Fruit fly (Drosophila melanogaster) whole organism, wandering third instar larva: ENCODE data around the gene pst.
A peak's percentile ranks its signal among the peaks of the same experiment; 100 is the strongest.

Source experiments
- Abd-B ChIP-seq: fragments of >200 bp; optimal IDR thresholded peaks from 2 replicates; lab custom pipeline; 2017; ENCODE audit warnings: missing biosample characterization, missing genetic modification characterization
- CG32264 ChIP-seq: fragments of 200-800 bp; sonication (Bioruptor generic); optimal IDR thresholded peaks from 2 replicates; lab custom pipeline; 2016; ENCODE audit warnings: missing biosample characterization, missing genetic modification characterization
- CrebA ChIP-seq: fragments of 200-800 bp; sonication (Bioruptor generic); optimal IDR thresholded peaks from 2 replicates; lab custom pipeline; 2016; ENCODE audit warnings: missing biosample characterization, mild to moderate bottlenecking, missing genetic modification characterization, borderline replicate concordance
- Dfd ChIP-seq: fragments of >200 bp; optimal IDR thresholded peaks from 2 replicates; lab custom pipeline; 2017; ENCODE audit warnings: missing biosample characterization, missing genetic modification characterization
- Dif ChIP-seq: fragments of 200-275, 200-300 bp; sonication (Bioruptor generic); optimal IDR thresholded peaks from 2 replicates; lab custom pipeline; 2018; ENCODE audit warnings: missing biosample characterization, missing genetic modification characterization; ENCODE audit not compliant: partially characterized antibody
- GATAd ChIP-seq: sonication (Bioruptor generic); optimal IDR thresholded peaks from 2 replicates; lab custom pipeline; 2016; ENCODE audit warnings: missing biosample characterization, missing genetic modification characterization
- HLH106 ChIP-seq: fragments of 200-800 bp; optimal IDR thresholded peaks from 3 replicates; lab custom pipeline; 2019; ENCODE audit warnings: missing biosample characterization, mild to moderate bottlenecking, missing genetic modification characterization, moderate library complexity
- Hnf4 ChIP-seq: fragments of 200-800 bp; sonication (Bioruptor generic); optimal IDR thresholded peaks from 2 replicates; lab custom pipeline; 2016; ENCODE audit warnings: missing biosample characterization, mild to moderate bottlenecking, missing genetic modification characterization
- Hr78 ChIP-seq: fragments of >200 bp; optimal IDR thresholded peaks from 2 replicates; lab custom pipeline; 2017; ENCODE audit warnings: missing biosample characterization, missing genetic modification characterization
- Hr83 ChIP-seq: fragments of 200-300 bp; sonication (Bioruptor generic); optimal IDR thresholded peaks from 2 replicates; lab custom pipeline; 2016; ENCODE audit warnings: missing biosample characterization, mild to moderate bottlenecking, missing genetic modification characterization, moderate library complexity; ENCODE audit not compliant: poor library complexity, severe bottlenecking
- Jra ChIP-seq: sonication (Bioruptor generic); optimal IDR thresholded peaks from 2 replicates; lab custom pipeline; 2016; ENCODE audit warnings: missing biosample characterization, missing genetic modification characterization
- Mio ChIP-seq: sonication (Bioruptor generic); optimal IDR thresholded peaks from 2 replicates; lab custom pipeline; 2016; ENCODE audit warnings: missing biosample characterization, missing genetic modification characterization
- Myc ChIP-seq: fragments of >200 bp; optimal IDR thresholded peaks from 2 replicates; lab custom pipeline; 2017
- N ChIP-seq: fragments of >200 bp; optimal IDR thresholded peaks from 2 replicates; lab custom pipeline; 2018; ENCODE audit warnings: missing biosample characterization, missing external identifiers, missing genetic modification characterization
- OdsH ChIP-seq: fragments of 200-800 bp; sonication (Bioruptor generic); optimal IDR thresholded peaks from 2 replicates; lab custom pipeline; 2016; ENCODE audit warnings: missing biosample characterization, mild to moderate bottlenecking, missing genetic modification characterization
- Rel ChIP-seq, 2 experiments: fragments of 200-800 bp; sonication (Bioruptor generic) in 1 of 2; optimal IDR thresholded peaks; 2 replicates in 1 of 2; 3 replicates in 1 of 2; lab custom pipeline; 2016 to 2019; ENCODE audit warnings: mild to moderate bottlenecking in 2 of 2, missing biosample characterization in 2 of 2, missing genetic modification characterization in 2 of 2, moderate library complexity in 1 of 2
- Sp1 ChIP-seq: fragments of 200-800 bp; sonication (Bioruptor generic); optimal IDR thresholded peaks from 3 replicates; lab custom pipeline; 2019; ENCODE audit warnings: missing biosample characterization, mild to moderate bottlenecking, missing genetic modification characterization, moderate library complexity
- br ChIP-seq: fragments of 200-800 bp; sonication (Bioruptor generic); optimal IDR thresholded peaks from 2 replicates; lab custom pipeline; 2016; ENCODE audit warnings: missing biosample characterization, missing genetic modification characterization
- brk ChIP-seq: fragments of 200-800 bp; sonication (Bioruptor generic); optimal IDR thresholded peaks from 2 replicates; lab custom pipeline; 2016; ENCODE audit warnings: missing biosample characterization, mild to moderate bottlenecking, missing genetic modification characterization
- dl ChIP-seq, 2 experiments: fragments of 175-275, 200-275 bp in 1 of 2; fragments of 200-275 bp in 1 of 2; sonication (Bioruptor generic); optimal IDR thresholded peaks; lab custom pipeline; 2018; ENCODE audit warnings: mild to moderate bottlenecking in 2 of 2, missing biosample characterization in 2 of 2, missing genetic modification characterization in 2 of 2, moderate library complexity in 2 of 2; ENCODE audit not compliant: partially characterized antibody in 2 of 2, insufficient read depth in 1 of 2
- dmrt93B ChIP-seq: fragments of 200-800 bp; sonication (Bioruptor generic); optimal IDR thresholded peaks from 2 replicates; lab custom pipeline; 2018; ENCODE audit warnings: missing biosample characterization, mild to moderate bottlenecking, missing genetic modification characterization
- dsf ChIP-seq: sonication (Bioruptor generic); optimal IDR thresholded peaks from 2 replicates; lab custom pipeline; 2016; ENCODE audit warnings: missing biosample characterization, missing genetic modification characterization, borderline replicate concordance
- ey ChIP-seq: fragments of 200-800 bp; sonication (Bioruptor generic); optimal IDR thresholded peaks from 2 replicates; lab custom pipeline; 2016; ENCODE audit warnings: missing biosample characterization, missing genetic modification characterization
- foxo ChIP-seq, 2 experiments: fragments of 200-800 bp; sonication (Bioruptor generic); optimal IDR thresholded peaks; 2 replicates in 1 of 2; 3 replicates in 1 of 2; lab custom pipeline; 2016 to 2017; ENCODE audit warnings: missing biosample characterization in 2 of 2, missing genetic modification characterization in 2 of 2
- fru ChIP-seq: fragments of 200-800 bp; sonication (Bioruptor generic); optimal IDR thresholded peaks from 3 replicates; lab custom pipeline; 2016; ENCODE audit warnings: missing biosample characterization, mild to moderate bottlenecking, missing genetic modification characterization
- h ChIP-seq: fragments of 200-800 bp; sonication (Bioruptor generic); optimal IDR thresholded peaks from 3 replicates; lab custom pipeline; 2016; ENCODE audit warnings: missing biosample characterization, mild to moderate bottlenecking, missing genetic modification characterization
- jim ChIP-seq: fragments of 175-275, 200-325 bp; sonication (Bioruptor generic); optimal IDR thresholded peaks from 2 replicates; lab custom pipeline; 2016; ENCODE audit warnings: missing biosample characterization, mild to moderate bottlenecking, missing genetic modification characterization
- pan ChIP-seq: fragments of >200 bp; optimal IDR thresholded peaks from 2 replicates; lab custom pipeline; 2017
- psq ChIP-seq: fragments of 200-800 bp; sonication (Bioruptor generic); optimal IDR thresholded peaks from 3 replicates; lab custom pipeline; 2017; ENCODE audit warnings: missing biosample characterization, mild to moderate bottlenecking, missing genetic modification characterization, moderate library complexity
- rgr ChIP-seq: fragments of 200-800 bp; sonication (Bioruptor generic); optimal IDR thresholded peaks from 3 replicates; lab custom pipeline; 2016; ENCODE audit warnings: missing biosample characterization, mild to moderate bottlenecking, missing genetic modification characterization
- sv ChIP-seq: fragments of 200-800 bp; sonication (Bioruptor generic); optimal IDR thresholded peaks from 3 replicates; lab custom pipeline; 2016; ENCODE audit warnings: missing biosample characterization, missing genetic modification characterization
- tai ChIP-seq: sonication (Bioruptor generic); optimal IDR thresholded peaks from 2 replicates; lab custom pipeline; 2016; ENCODE audit warnings: missing biosample characterization, missing genetic modification characterization
- usp ChIP-seq: fragments of >200 bp; optimal IDR thresholded peaks from 2 replicates; lab custom pipeline; 2017; ENCODE audit warnings: missing biosample characterization, missing genetic modification characterization
- woc ChIP-seq: sonication (Bioruptor generic); optimal IDR thresholded peaks from 2 replicates; lab custom pipeline; 2016; ENCODE audit warnings: missing biosample characterization, mild to moderate bottlenecking, missing genetic modification characterization

pst gene

DNA sequence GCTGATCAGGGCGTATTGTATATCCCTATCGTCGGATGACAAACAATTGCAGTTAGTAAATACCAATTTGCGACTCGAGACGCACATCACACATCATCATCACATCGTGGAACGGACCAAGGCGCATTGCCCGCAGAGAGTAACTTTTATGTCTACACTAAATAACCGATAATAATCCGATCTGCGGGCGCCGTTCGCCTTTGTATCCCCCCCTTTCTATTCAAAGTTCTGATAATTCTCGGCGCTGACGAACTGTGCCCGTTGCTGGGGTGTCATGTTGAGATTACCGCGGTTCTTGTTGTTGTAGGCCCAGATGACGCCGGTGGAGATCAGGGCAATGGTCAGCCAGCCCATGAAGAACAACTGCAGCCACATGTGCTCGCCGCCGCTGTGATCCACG lies 33.4 kb downstream of the pst start:
- no peak for TF ChIP-seq sv
- TF ChIP-seq Mio (GFP tag; lab: Kevin White, UChicago) = no peak
- no peak for TF ChIP-seq woc
- no peak for TF ChIP-seq dsf (GFP tag; lab: Kevin White, UChicago)
- TF ChIP-seq h (GFP tag; lab: Kevin White, UChicago) = no peak
- no peak for TF ChIP-seq GATAd (GFP tag; lab: Kevin White, UChicago)
- no peak for TF ChIP-seq CrebA (GFP tag; lab: Kevin White, UChicago)
- no peak for TF ChIP-seq Jra (GFP tag; lab: Kevin White, UChicago)
- no peak for TF ChIP-seq Rel (GFP tag; optimal IDR thresholded peaks at IDR 0.05; lab: Kevin White, UChicago)
- TF ChIP-seq Rel (tag; optimal IDR thresholded peaks at IDR 0.05; lab: Kevin White, UChicago) = no peak
- no peak for TF ChIP-seq Hnf4
- no peak for TF ChIP-seq jim (GFP tag; lab: Kevin White, UChicago)
- TF ChIP-seq Hr83 (GFP tag; lab: Kevin White, UChicago) = no peak
- no peak for TF ChIP-seq foxo (GFP tag; optimal IDR thresholded peaks at IDR 0.05; lab: Kevin White, UChicago)
- no peak for TF ChIP-seq pan (lab: Kevin White, UChicago)
- no peak for TF ChIP-seq usp
- no peak for TF ChIP-seq fru (GFP tag; lab: Kevin White, UChicago)

DNA sequence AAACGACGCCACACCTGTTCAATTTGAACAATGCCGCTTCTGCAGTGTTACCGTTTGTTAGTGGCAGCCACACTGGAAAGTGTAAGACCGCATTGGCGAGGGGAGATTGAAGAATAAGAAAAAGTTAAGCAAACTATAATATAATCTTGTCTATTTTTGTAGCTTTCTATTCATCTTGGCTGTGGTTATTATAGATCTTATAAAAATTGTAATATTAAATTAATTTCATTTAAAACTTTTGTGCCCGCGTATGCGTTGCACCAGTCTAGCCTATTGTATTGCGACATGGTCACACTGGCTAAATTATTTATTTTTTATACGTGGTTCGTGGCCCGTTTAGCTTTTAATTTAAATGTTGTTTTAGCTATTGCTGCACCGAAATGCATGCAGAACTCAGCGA lies 36.7 kb downstream of the pst start, which contains the start of the genes RhoGEF4 and Rint1:
RhoGEF4 (minus strand) TSS at position 64 of the 400 bp plus-strand sequence.
Rint1 (plus strand) TSS at position 272 of the 400 bp plus-strand sequence.
- peak; percentile 27 for TF ChIP-seq OdsH (GFP tag; lab: Kevin White, UChicago)
- TF ChIP-seq foxo (GFP tag; optimal IDR thresholded peaks at IDR 0.05; lab: Kevin White, UChicago) = peak in 1 of 2 experiments; percentile 72
- no peak for TF ChIP-seq Hr83 (GFP tag; lab: Kevin White, UChicago)
- TF ChIP-seq CG32264 (GFP tag; lab: Kevin White, UChicago) = no peak
- TF ChIP-seq Myc (lab: Kevin White, UChicago) = peak; percentile 54
- no peak for TF ChIP-seq Mio (GFP tag; lab: Kevin White, UChicago)
- TF ChIP-seq Hr78 (GFP tag; lab: Kevin White, UChicago) = no peak
- TF ChIP-seq HLH106 (tag; lab: Kevin White, UChicago) = peak; percentile 60
- peak; percentile 26 for TF ChIP-seq ey
- peak; percentile 48 for TF ChIP-seq Sp1 (GFP tag; lab: Kevin White, UChicago)
- TF ChIP-seq sv = peak; percentile 69
- peak; percentile 47 for TF ChIP-seq woc
- peak; percentile 63 for TF ChIP-seq rgr (GFP tag; lab: Kevin White, UChicago)
- TF ChIP-seq usp = no peak
- no peak for TF ChIP-seq dmrt93B (GFP tag; lab: Kevin White, UChicago)
- peak; percentile 17 for TF ChIP-seq dsf (GFP tag; lab: Kevin White, UChicago)
- TF ChIP-seq h (GFP tag; lab: Kevin White, UChicago) = peak; percentile 55
- no peak for TF ChIP-seq tai (GFP tag; lab: Kevin White, UChicago)
- no peak for TF ChIP-seq GATAd (GFP tag; lab: Kevin White, UChicago)
- TF ChIP-seq psq (GFP tag; lab: Kevin White, UChicago) = peak; percentile 40
- TF ChIP-seq br (GFP tag; lab: Kevin White, UChicago) = no peak

DNA sequence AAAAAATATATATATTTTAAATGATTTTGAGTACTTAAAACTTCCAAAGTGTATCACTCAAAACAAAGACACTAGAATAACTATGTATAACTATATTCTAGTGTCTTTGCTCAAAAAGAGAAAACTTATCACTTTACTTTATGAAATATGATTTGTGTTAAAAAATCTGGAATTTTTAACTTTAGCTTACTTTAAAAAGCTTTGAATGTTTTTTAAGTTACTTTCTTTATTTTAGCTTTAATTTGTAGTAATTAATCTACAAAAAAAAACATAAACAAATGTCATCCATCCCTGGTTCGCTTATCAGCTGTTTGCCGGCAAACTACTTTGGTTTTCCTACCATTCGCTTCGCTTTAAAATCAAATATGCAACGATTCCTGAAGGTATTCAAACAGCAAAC lies 40.3 kb downstream of the pst start, which contains the start of gene CG8607:
CG8607 (plus strand) TSS at position 301 of the 400 bp plus-strand sequence.
- TF ChIP-seq Myc (lab: Kevin White, UChicago) (no peak), N (GFP tag; lab: Kevin White, UChicago) (no peak), GATAd (GFP tag; lab: Kevin White, UChicago) (no peak), rgr (GFP tag; lab: Kevin White, UChicago) (no peak), Abd-B (GFP tag; lab: Kevin White, UChicago) (no peak), brk (GFP tag; lab: Kevin White, UChicago) (no peak), HLH106 (tag; lab: Kevin White, UChicago) (no peak), tai (GFP tag; lab: Kevin White, UChicago) (no peak), Dif (no peak), dsf (GFP tag; lab: Kevin White, UChicago) (no peak)

DNA sequence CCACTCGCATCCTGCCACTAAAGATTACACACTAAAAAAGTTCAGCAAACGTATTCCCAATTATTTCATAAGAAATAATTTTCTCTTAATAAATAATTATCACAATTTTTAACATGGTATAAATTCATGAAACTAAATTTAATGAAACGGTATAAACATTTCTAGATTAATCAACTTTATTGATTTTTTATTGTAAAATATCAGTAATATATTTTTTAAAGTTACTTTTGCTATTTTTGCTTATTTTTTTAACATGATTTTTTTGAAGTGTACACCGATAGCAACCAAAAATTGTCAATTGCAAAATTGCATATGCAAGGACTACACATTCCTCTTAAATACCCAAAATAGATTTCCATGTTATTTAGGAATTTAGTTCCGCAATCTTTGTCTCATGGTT lies 45.9 kb downstream of the pst start:
- TF ChIP-seq Dif = no peak
- TF ChIP-seq dl (GFP tag; optimal IDR thresholded peaks at IDR 0.05; lab: Kevin White, UChicago; ENCODE audit: insufficient read depth in 1 of 2, partially characterized antibody in 2 of 2) = no peak
- no peak for TF ChIP-seq Mio (GFP tag; lab: Kevin White, UChicago)
- TF ChIP-seq CG32264 (GFP tag; lab: Kevin White, UChicago) = no peak
- TF ChIP-seq N (GFP tag; lab: Kevin White, UChicago) = no peak
- TF ChIP-seq pan (lab: Kevin White, UChicago) = no peak
- no peak for TF ChIP-seq tai (GFP tag; lab: Kevin White, UChicago)
- TF ChIP-seq foxo (GFP tag; optimal IDR thresholded peaks at IDR 0.05; lab: Kevin White, UChicago) = no peak
- TF ChIP-seq Dfd (GFP tag; lab: Kevin White, UChicago) = no peak
- TF ChIP-seq Myc (lab: Kevin White, UChicago) = no peak
- TF ChIP-seq CrebA (GFP tag; lab: Kevin White, UChicago) = no peak
- TF ChIP-seq brk (GFP tag; lab: Kevin White, UChicago) = no peak
- no peak for TF ChIP-seq br (GFP tag; lab: Kevin White, UChicago)
